Worm (Caenorhabditis elegans): ENCODE data around the gene cnp-2.

The cnp-2 gene

DNA sequence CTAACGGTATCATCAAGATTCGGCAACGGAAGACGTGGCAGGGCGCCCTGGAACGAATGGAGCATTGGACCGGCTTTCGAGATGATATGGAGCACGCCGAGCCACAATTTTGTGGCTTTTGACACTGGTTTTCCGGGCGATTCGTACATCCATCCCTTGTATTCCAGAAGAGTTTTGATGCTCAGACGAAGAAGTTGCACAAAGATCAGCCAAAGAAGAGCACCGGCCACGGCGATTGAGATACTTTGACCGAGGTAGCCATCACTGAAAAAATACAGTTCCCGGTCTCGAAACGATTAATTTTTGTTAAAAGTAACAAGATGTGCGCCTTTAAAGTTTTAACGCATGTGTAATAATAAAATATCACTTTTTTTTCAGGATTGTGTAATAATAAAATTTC, 34.6 kb downstream of the cnp-2 start (continued):
- 0 out of 4 replicates have a peak, but pooled peaks have one; percentile 20 to 60 for TF ChIP-seq madf-5 (GFP tag; IDR thresholded peaks at IDR 0.05)
- TF ChIP-seq ceh-32 (tag; optimal IDR thresholded peaks at IDR 0.05; ENCODE audit: poor library complexity): no peak
- no peak for TF ChIP-seq duxl-1 (tag; optimal IDR thresholded peaks at IDR 0.05; ENCODE audit: poor library complexity)
- peak; percentile 77 for TF ChIP-seq sdz-12 (GFP tag; optimal IDR thresholded peaks at IDR 0.05)
- TF ChIP-seq attf-4 (tag; optimal IDR thresholded peaks at IDR 0.05): no peak
- no peak for TF ChIP-seq ztf-11 (tag; optimal IDR thresholded peaks at IDR 0.05)
- TF ChIP-seq php-3 (GFP tag; IDR thresholded peaks at IDR 0.05): peak; percentile 56; the same call in 1 of the 2 replicates
- TF ChIP-seq snpc-4 (tag; optimal IDR thresholded peaks at IDR 0.05): no peak
- no peak for TF ChIP-seq hlh-11 (tag; optimal IDR thresholded peaks at IDR 0.05)
- no peak for TF ChIP-seq nhr-77 (tag; optimal IDR thresholded peaks at IDR 0.05)
- TF ChIP-seq unc-62 (GFP tag; optimal IDR thresholded peaks at IDR 0.05 in 1 of 2): no peak
- TF ChIP-seq unc-62 (tag; optimal IDR thresholded peaks at IDR 0.05): no peak
- 0 out of 2 replicates have a peak, but pooled peaks have one; percentile 11 for TF ChIP-seq set-16 (GFP tag; IDR thresholded peaks at IDR 0.05)
- TF ChIP-seq dmd-9 (GFP tag; IDR thresholded peaks at IDR 0.05): 0 out of 2 replicates have a peak, but pooled peaks have one; percentile 23
- no peak for TF ChIP-seq mxl-2 (GFP tag; conservative IDR thresholded peaks at IDR 0.05)
- TF ChIP-seq nhr-76 (tag; optimal IDR thresholded peaks at IDR 0.05): no peak
- TF ChIP-seq nhr-11 (tag; optimal IDR thresholded peaks at IDR 0.05): no peak
- no peak for TF ChIP-seq daf-8 (GFP tag; IDR thresholded peaks at IDR 0.05)
- TF ChIP-seq Y105C5A.15 (GFP tag; IDR thresholded peaks at IDR 0.05): no peak
- TF ChIP-seq lir-3 (tag; optimal IDR thresholded peaks at IDR 0.05): no peak
- TF ChIP-seq T26A8.4 (GFP tag; IDR thresholded peaks at IDR 0.05): peak; percentile 71; the same call in 1 of the 2 replicates
- TF ChIP-seq fkh-10 (GFP tag; optimal IDR thresholded peaks at IDR 0.05): no peak
- TF ChIP-seq lin-29 (GFP tag; IDR thresholded peaks at IDR 0.05): 0 out of 2 replicates have a peak, but pooled peaks have one; percentile 35
- TF ChIP-seq lin-13 (GFP tag; optimal IDR thresholded peaks at IDR 0.05): no peak

DNA sequence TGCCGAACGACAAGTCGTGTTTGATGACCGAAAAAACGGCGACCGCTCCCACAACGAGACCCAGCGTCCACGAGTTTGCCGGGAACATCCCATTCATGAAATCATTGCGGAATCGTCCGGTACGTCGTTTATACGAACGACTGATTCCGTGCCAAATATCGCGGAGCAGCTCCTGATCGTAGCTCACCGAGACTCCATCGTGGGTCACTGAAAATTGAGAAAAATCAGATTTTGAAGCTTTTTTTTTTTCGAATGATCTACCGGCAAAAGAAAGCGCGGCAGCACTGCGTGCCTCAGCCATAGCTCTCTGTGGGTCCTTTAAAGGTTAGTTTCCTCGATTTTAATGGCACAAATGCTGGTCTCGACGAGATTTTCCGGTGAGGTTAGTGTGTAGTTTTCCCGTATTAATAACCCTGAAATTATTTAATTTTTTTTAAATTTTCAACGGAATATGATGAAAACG, 35.5 kb downstream of the cnp-2 start, which contains the start of gene cpt-1:
Gene cpt-1 (minus strand): TSS at position 413 of the 463 bp plus-strand sequence.
- TF ChIP-seq aha-1 (tag) (peak; percentile 93), set-16 (GFP tag; IDR thresholded peaks at IDR 0.05) (peak; percentile 22; the same call in 1 of the 2 replicates), mes-2 (tag; optimal IDR thresholded peaks at IDR 0.05; ENCODE audit: poor library complexity, severe bottlenecking) (no peak), T26A8.4 (GFP tag; IDR thresholded peaks at IDR 0.05) (peak; percentile 73), pqm-1 (tag; optimal IDR thresholded peaks at IDR 0.05) (no peak), fos-1 (tag; optimal IDR thresholded peaks at IDR 0.05) (no peak), mxl-3 (GFP tag; optimal IDR thresholded peaks at IDR 0.05) (peak; percentile 3), egl-43 (GFP tag; IDR thresholded peaks at IDR 0.05) (peak; percentile 58; the same call in 1 of the 2 replicates), hlh-11 (tag; optimal IDR thresholded peaks at IDR 0.05) (peak; percentile 1), mdt-29 (GFP tag; IDR thresholded peaks at IDR 0.05) (no peak), nhr-28 (tag; optimal IDR thresholded peaks at IDR 0.05) (no peak), spr-3 (GFP tag; optimal IDR thresholded peaks at IDR 0.05) (no peak)

DNA sequence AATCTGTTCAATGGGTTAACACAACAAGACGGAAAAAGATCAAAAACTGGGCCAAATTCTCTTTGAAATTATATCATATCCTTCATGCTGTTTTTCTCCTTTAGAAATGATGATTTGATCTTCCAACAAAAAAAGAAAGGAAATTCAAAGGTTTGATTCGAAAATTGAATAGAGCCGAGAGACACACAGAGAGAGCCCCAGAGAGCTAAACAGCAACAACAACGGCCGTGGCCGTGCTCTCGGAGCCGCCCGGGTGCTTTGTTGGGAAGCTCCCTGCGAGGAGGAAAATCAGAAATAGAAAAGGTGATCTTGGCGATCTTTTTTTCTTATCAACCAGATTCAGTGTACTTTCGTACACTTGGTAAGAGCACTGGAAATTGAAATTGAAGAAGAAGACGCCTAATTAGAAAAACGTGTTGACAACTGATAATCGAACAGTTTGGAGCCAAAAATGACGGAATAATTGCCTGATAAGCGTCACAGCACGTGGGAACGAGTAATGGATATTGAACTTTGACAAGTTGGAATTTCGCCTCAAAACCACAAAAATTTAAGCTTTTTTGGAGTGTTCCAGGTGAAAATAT, 36.7 kb downstream of the cnp-2 start:
- TF ChIP-seq sdz-12 (GFP tag; optimal IDR thresholded peaks at IDR 0.05): peak; percentile 48
- peak; percentile 80 for TF ChIP-seq dmd-6 (GFP tag; IDR thresholded peaks at IDR 0.05)
- peak; percentile 58; the same call in 1 of the 2 replicates for TF ChIP-seq php-3 (GFP tag; IDR thresholded peaks at IDR 0.05)
- TF ChIP-seq egl-43 (GFP tag; IDR thresholded peaks at IDR 0.05): 0 out of 2 replicates have a peak, but pooled peaks have one; percentile 46
- peak; percentile 50 for TF ChIP-seq set-16 (GFP tag; IDR thresholded peaks at IDR 0.05)
- peak; percentile 27 for TF ChIP-seq T20F7.1 (GFP tag; optimal IDR thresholded peaks at IDR 0.05)
- peak; percentile 10; the same call in 1 of the 2 replicates for TF ChIP-seq snpc-1.2 (GFP tag; IDR thresholded peaks at IDR 0.05)
- peak; percentile 32 for TF ChIP-seq nhr-77 (tag; optimal IDR thresholded peaks at IDR 0.05)
- TF ChIP-seq dve-1 (tag; optimal IDR thresholded peaks at IDR 0.05; ENCODE audit: insufficient read depth): peak; percentile 63
- peak; percentile 61 for TF ChIP-seq hlh-11 (tag; optimal IDR thresholded peaks at IDR 0.05)
- TF ChIP-seq mep-1 (tag; optimal IDR thresholded peaks at IDR 0.05): peak; percentile 11
- TF ChIP-seq lin-38 (GFP tag; IDR thresholded peaks at IDR 0.05): 0 out of 2 replicates have a peak, but pooled peaks have one; percentile 5
- TF ChIP-seq tra-1 (GFP tag; IDR thresholded peaks at IDR 0.05): 0 out of 2 replicates have a peak, but pooled peaks have one; percentile 11
- TF ChIP-seq ceh-44 (GFP tag; IDR thresholded peaks at IDR 0.05): no peak
- 0 out of 2 replicates have a peak, but pooled peaks have one; percentile 10 for TF ChIP-seq arid-1 (GFP tag; conservative IDR thresholded peaks at IDR 0.05)
- peak in 1 of 2 experiments; percentile 65 for TF ChIP-seq mdl-1 (tag; optimal IDR thresholded peaks at IDR 0.05)
- TF ChIP-seq nhr-28 (tag; optimal IDR thresholded peaks at IDR 0.05): peak; percentile 36
- TF ChIP-seq zag-1 (tag; optimal IDR thresholded peaks at IDR 0.05): no peak
- TF ChIP-seq daf-16 (GFP tag; optimal IDR thresholded peaks at IDR 0.05): no peak
- TF ChIP-seq daf-16 (tag; optimal IDR thresholded peaks at IDR 0.05): peak; percentile 97
- TF ChIP-seq lin-1 (GFP tag; IDR thresholded peaks at IDR 0.05): 0 out of 2 replicates have a peak, but pooled peaks have one; percentile 15
